Fruit fly (Drosophila melanogaster) whole organism, embryonic: Measurements from ENCODE around the gene CG42674.
A peak's percentile ranks its signal among the peaks of the same experiment; 100 is the strongest.

Source experiments
- ATbp ChIP-seq: fragments of 200-800 bp; sonication (Bioruptor generic); optimal IDR thresholded peaks from 2 replicates; lab custom pipeline; 2017; ENCODE audit warnings: missing biosample characterization, mild to moderate bottlenecking, missing genetic modification characterization, missing genetic modification reagents
- Abd-B ChIP-seq: fragments of 200-800 bp; sonication (Bioruptor generic); optimal IDR thresholded peaks from 2 replicates; lab custom pipeline; 2018; ENCODE audit warnings: missing biosample characterization, mild to moderate bottlenecking, missing genetic modification characterization, moderate library complexity
- CG10979 ChIP-seq: fragments of 200-800 bp; sonication (Bioruptor generic); optimal IDR thresholded peaks from 2 replicates; lab custom pipeline; 2018; ENCODE audit warnings: missing biosample characterization, mild to moderate bottlenecking, missing genetic modification characterization, moderate library complexity
- CG11085 ChIP-seq: fragments of 200-800 bp; sonication (Bioruptor generic); IDR thresholded peaks from 2 replicates; pipeline ENCODE4 v1.3.6; 2022; ENCODE audit warnings: missing biosample characterization, missing genetic modification characterization
- CG12769 ChIP-seq: fragments of 200-800 bp; sonication (Bioruptor generic); optimal IDR thresholded peaks from 2 replicates; lab custom pipeline; 2019; ENCODE audit warnings: missing biosample characterization, mild to moderate bottlenecking, missing genetic modification characterization, moderate library complexity
- CG16779 ChIP-seq: fragments of 200-800 bp; sonication (Bioruptor generic); IDR thresholded peaks from 2 replicates; pipeline ENCODE4 v1.3.6; 2022; ENCODE audit warnings: missing biosample characterization, missing genetic modification characterization
- CG17568 ChIP-seq: fragments of 200-800 bp; sonication (Bioruptor generic); optimal IDR thresholded peaks from 2 replicates; lab custom pipeline; 2018; ENCODE audit warnings: missing biosample characterization, mild to moderate bottlenecking, missing genetic modification characterization, moderate library complexity
- CG2129 ChIP-seq: fragments of 200-800 bp; sonication (Bioruptor generic); IDR thresholded peaks from 2 replicates; pipeline ENCODE4 v1.3.6; 2022; ENCODE audit warnings: missing biosample characterization, missing genetic modification characterization; ENCODE audit not compliant: partially characterized antibody
- CG2678 ChIP-seq: fragments of 200-800 bp; sonication (Bioruptor generic); optimal IDR thresholded peaks from 3 replicates; lab custom pipeline; 2019; ENCODE audit warnings: missing biosample characterization, mild to moderate bottlenecking, missing genetic modification characterization, moderate library complexity
- CG2875 ChIP-seq: fragments of 200-800 bp; sonication (Bioruptor generic); optimal IDR thresholded peaks from 2 replicates; lab custom pipeline; 2017; ENCODE audit warnings: missing biosample characterization, mild to moderate bottlenecking, missing genetic modification characterization, missing genetic modification reagents
- CG3407 ChIP-seq: fragments of 200-800 bp; sonication (Bioruptor generic); optimal IDR thresholded peaks from 2 replicates; lab custom pipeline; 2018; ENCODE audit warnings: missing biosample characterization, mild to moderate bottlenecking, missing genetic modification characterization
- CG4282 ChIP-seq: fragments of 200-800 bp; sonication (Bioruptor generic); optimal IDR thresholded peaks from 2 replicates; lab custom pipeline; 2016; ENCODE audit warnings: missing biosample characterization, missing genetic modification characterization
- CG4328 ChIP-seq: fragments of 200-800 bp; sonication (Bioruptor generic); optimal IDR thresholded peaks from 3 replicates; lab custom pipeline; 2017; ENCODE audit warnings: missing biosample characterization, missing genetic modification reagents, missing genetic modification characterization
- CG4854 ChIP-seq: fragments of 200-800 bp; sonication (Bioruptor generic); optimal IDR thresholded peaks from 2 replicates; lab custom pipeline; 2016; ENCODE audit warnings: missing biosample characterization, missing genetic modification characterization, inconsistent platforms
- CG6272 ChIP-seq: fragments of 200-800 bp; sonication (Bioruptor generic); IDR thresholded peaks from 2 replicates; pipeline ENCODE4 v1.3.6; 2022; ENCODE audit warnings: missing biosample characterization, missing genetic modification characterization
- CG6854 ChIP-seq: fragments of 200-800 bp; sonication (Bioruptor generic); optimal IDR thresholded peaks from 3 replicates; lab custom pipeline; 2017; ENCODE audit warnings: missing biosample characterization, mild to moderate bottlenecking, missing genetic modification characterization
- CG8478 ChIP-seq: fragments of >200 bp; optimal IDR thresholded peaks from 2 replicates; lab custom pipeline; 2018
- CG9437 ChIP-seq: fragments of 200-800 bp; sonication (Bioruptor generic); optimal IDR thresholded peaks from 2 replicates; lab custom pipeline; 2018; ENCODE audit warnings: missing biosample characterization, mild to moderate bottlenecking, missing genetic modification characterization
- Dad ChIP-seq: fragments of 200-800 bp; sonication (Bioruptor generic); optimal IDR thresholded peaks from 3 replicates; lab custom pipeline; 2016; ENCODE audit warnings: missing biosample characterization, missing genetic modification characterization
- Dfd ChIP-seq, 2 experiments: fragments of >200 bp; optimal IDR thresholded peaks; 2 replicates each; lab custom pipeline; 2017; ENCODE audit warnings: missing biosample characterization in 2 of 2, missing genetic modification characterization in 2 of 2
- Dp ChIP-seq: fragments of 200-800 bp; sonication (Bioruptor generic); optimal IDR thresholded peaks from 2 replicates; lab custom pipeline; 2018; ENCODE audit warnings: missing biosample characterization, mild to moderate bottlenecking, missing genetic modification characterization, moderate library complexity
- Eip74EF ChIP-seq, 2 experiments: fragments of 200-800 bp in 1 of 2; fragments of >200 bp in 1 of 2; sonication (Bioruptor generic) in 1 of 2; optimal IDR thresholded peaks; 2 replicates each; lab custom pipeline; 2017 to 2019; ENCODE audit warnings: missing biosample characterization in 2 of 2, missing genetic modification characterization in 2 of 2, mild to moderate bottlenecking in 1 of 2, moderate library complexity in 1 of 2
- Fer1 ChIP-seq: fragments of 200-800 bp; sonication (Bioruptor generic); optimal IDR thresholded peaks from 2 replicates; lab custom pipeline; 2017; ENCODE audit warnings: missing biosample characterization, mild to moderate bottlenecking, missing genetic modification characterization
- HLH3B ChIP-seq: fragments of 200-800 bp; sonication (Bioruptor generic); IDR thresholded peaks from 2 replicates; pipeline ENCODE4 v1.3.6; 2022; ENCODE audit warnings: missing biosample characterization, missing genetic modification characterization
- Hr3 ChIP-seq: fragments of 200-800 bp; sonication (Bioruptor generic); optimal IDR thresholded peaks from 3 replicates; lab custom pipeline; 2016; ENCODE audit warnings: missing biosample characterization, missing genetic modification characterization
- Max ChIP-seq: fragments of 200-800 bp; sonication (Bioruptor generic); optimal IDR thresholded peaks from 2 replicates; lab custom pipeline; 2016; ENCODE audit warnings: missing biosample characterization, mild to moderate bottlenecking, missing genetic modification characterization
- Nf-YA ChIP-seq: fragments of 200-800 bp; sonication (Bioruptor generic); IDR thresholded peaks from 2 replicates; pipeline ENCODE4 v1.3.6; 2022; ENCODE audit warnings: missing biosample characterization, missing genetic modification characterization
- Ssrp ChIP-seq: fragments of 200-800 bp; sonication (Bioruptor generic); optimal IDR thresholded peaks from 2 replicates; lab custom pipeline; 2018; ENCODE audit warnings: missing biosample characterization, mild to moderate bottlenecking, missing genetic modification characterization, moderate library complexity
- Trl ChIP-seq, 3 experiments: fragments of >200 bp in 2 of 3; fragments of 200-800 bp in 1 of 3; sonication (Bioruptor generic) in 1 of 3; optimal IDR thresholded peaks; 2 replicates in 1 of 3; 3 replicates in 2 of 3; lab custom pipeline; 2016 to 2017; ENCODE audit warnings: missing biosample characterization in 1 of 3, missing genetic modification characterization in 1 of 3
- ara ChIP-seq: fragments of 200-800 bp; sonication (Bioruptor generic); IDR thresholded peaks from 2 replicates; pipeline ENCODE4 v1.3.6; 2022; ENCODE audit warnings: missing biosample characterization, missing genetic modification characterization
- bowl ChIP-seq: fragments of 200-800 bp; sonication (Bioruptor generic); IDR thresholded peaks from 2 replicates; pipeline ENCODE4 v1.3.6; 2022; ENCODE audit warnings: missing biosample characterization, missing genetic modification characterization
- bsh ChIP-seq, 2 experiments: fragments of 200-800 bp; sonication (Bioruptor generic); optimal IDR thresholded peaks; 2 replicates each; lab custom pipeline; 2017 to 2018; ENCODE audit warnings: mild to moderate bottlenecking in 2 of 2, missing biosample characterization in 2 of 2, missing genetic modification characterization in 2 of 2, moderate library complexity in 1 of 2
- ci ChIP-seq: fragments of 200-800 bp; sonication (Bioruptor generic); IDR thresholded peaks from 3 replicates; pipeline ENCODE4 v1.3.6; 2022; ENCODE audit warnings: missing biosample characterization, missing genetic modification characterization
- esg ChIP-seq: fragments of 200-800 bp; sonication (Bioruptor generic); conservative IDR thresholded peaks from 2 replicates; pipeline ENCODE4 v1.3.6; 2022; ENCODE audit warnings: missing biosample characterization, missing genetic modification characterization
- fru ChIP-seq: fragments of >200 bp; optimal IDR thresholded peaks from 2 replicates; lab custom pipeline; 2017
- luna ChIP-seq: fragments of 200-800 bp; sonication (Bioruptor generic); optimal IDR thresholded peaks from 2 replicates; lab custom pipeline; 2016; ENCODE audit warnings: missing biosample characterization, missing genetic modification characterization
- mam ChIP-seq: fragments of 200-800 bp; sonication (Bioruptor generic); optimal IDR thresholded peaks from 3 replicates; lab custom pipeline; 2016; ENCODE audit warnings: missing biosample characterization, missing genetic modification characterization
- odd ChIP-seq: fragments of 200-800 bp; sonication (Bioruptor generic); optimal IDR thresholded peaks from 2 replicates; lab custom pipeline; 2017; ENCODE audit warnings: missing biosample characterization, mild to moderate bottlenecking, missing genetic modification characterization
- pb ChIP-seq: fragments of 200-800 bp; sonication (Bioruptor generic); optimal IDR thresholded peaks from 3 replicates; lab custom pipeline; 2016; ENCODE audit warnings: missing biosample characterization, missing genetic modification characterization
- pita ChIP-seq: fragments of 200-800 bp; sonication (Bioruptor generic); optimal IDR thresholded peaks from 2 replicates; lab custom pipeline; 2017; ENCODE audit warnings: missing biosample characterization, mild to moderate bottlenecking, missing genetic modification characterization
- run ChIP-seq: fragments of 200-800 bp; sonication (Bioruptor generic); optimal IDR thresholded peaks from 3 replicates; lab custom pipeline; 2018; ENCODE audit warnings: missing biosample characterization, mild to moderate bottlenecking, missing genetic modification characterization
- stc ChIP-seq: fragments of 200-800 bp; sonication (Bioruptor generic); IDR thresholded peaks from 2 replicates; pipeline ENCODE4 v1.3.6; 2022; ENCODE audit warnings: missing biosample characterization, missing genetic modification characterization
- tin ChIP-seq: fragments of 200-800 bp; sonication (Bioruptor generic); optimal IDR thresholded peaks from 3 replicates; lab custom pipeline; 2016; ENCODE audit warnings: missing biosample characterization, missing genetic modification characterization
- tll ChIP-seq, 2 experiments: fragments of 200-800 bp in 1 of 2; fragments of >200 bp in 1 of 2; sonication (Bioruptor generic) in 1 of 2; optimal IDR thresholded peaks; 2 replicates each; lab custom pipeline; 2017 to 2019; ENCODE audit warnings: missing biosample characterization in 2 of 2, missing genetic modification characterization in 2 of 2, mild to moderate bottlenecking in 1 of 2, moderate library complexity in 1 of 2
- trem ChIP-seq: fragments of 200-800 bp; optimal IDR thresholded peaks from 3 replicates; lab custom pipeline; 2019; ENCODE audit warnings: missing biosample characterization, mild to moderate bottlenecking, missing genetic modification characterization, moderate library complexity
- z ChIP-seq: fragments of 200-800 bp; sonication (Bioruptor generic); IDR thresholded peaks from 3 replicates; pipeline ENCODE4 v1.3.6; 2022; ENCODE audit warnings: missing biosample characterization, missing genetic modification characterization
- zfh2 ChIP-seq: fragments of 200-800 bp; sonication (Bioruptor generic); optimal IDR thresholded peaks from 2 replicates; lab custom pipeline; 2016; ENCODE audit warnings: missing biosample characterization, missing genetic modification characterization

Gene CG42674

DNA sequence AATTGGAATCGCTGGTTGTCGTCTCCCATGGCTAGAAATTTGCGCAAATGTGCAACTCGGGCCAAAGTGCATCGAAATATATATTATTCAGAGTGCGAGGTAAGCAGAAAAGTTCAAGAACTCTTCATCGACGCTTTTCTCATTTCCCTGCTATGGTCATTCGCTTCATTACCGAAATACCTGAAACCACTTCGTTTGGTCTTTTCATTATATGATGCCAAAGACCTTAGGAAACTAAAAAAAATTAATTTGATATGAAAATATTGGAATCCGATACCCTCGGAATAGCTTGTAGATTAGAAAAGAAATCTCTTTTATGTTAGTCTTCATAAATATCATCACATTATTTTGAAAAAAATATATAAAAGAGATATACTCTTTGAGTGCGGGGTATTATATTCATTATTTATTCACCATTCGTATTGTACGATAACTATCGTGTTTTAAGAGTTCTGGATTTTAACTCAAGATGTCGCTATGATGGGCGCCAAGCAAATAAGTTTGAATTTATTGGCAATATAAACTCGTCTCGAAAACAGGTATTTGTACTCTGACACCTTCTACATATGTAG lies 85.2 kb downstream of the CG42674 start, which contains the start of gene CG14187 (continued):
- TF ChIP-seq CG16779: no peak
- TF ChIP-seq CG3407: no peak
- no peak for TF ChIP-seq Trl (optimal IDR thresholded peaks at IDR 0.05; lab: Kevin White, UChicago)
- no peak for TF ChIP-seq Trl (GFP tag; optimal IDR thresholded peaks at IDR 0.05; lab: Kevin White, UChicago)
- TF ChIP-seq CG12769 (tag; lab: Kevin White, UChicago): no peak
- no peak for TF ChIP-seq fru
- TF ChIP-seq pita (GFP tag; lab: Kevin White, UChicago): no peak
- no peak for TF ChIP-seq CG4854 (GFP tag; lab: Kevin White, UChicago)
- TF ChIP-seq stc (GFP tag; lab: Robert Waterston, UW): no peak
- no peak for TF ChIP-seq CG2875
- TF ChIP-seq odd: no peak
- no peak for TF ChIP-seq CG4328 (GFP tag; lab: Kevin White, UChicago)
- TF ChIP-seq Ssrp (tag; lab: Kevin White, UChicago): no peak
- no peak for TF ChIP-seq Eip74EF (GFP tag; optimal IDR thresholded peaks at IDR 0.05; lab: Kevin White, UChicago)
- TF ChIP-seq Dp (GFP tag; lab: Kevin White, UChicago): peak; percentile 74
- TF ChIP-seq run (tag; lab: Kevin White, UChicago): no peak
- peak in 1 of 2 experiments; percentile 36 for TF ChIP-seq bsh (GFP tag; optimal IDR thresholded peaks at IDR 0.05; lab: Kevin White, UChicago)
- TF ChIP-seq zfh2: no peak
- no peak for TF ChIP-seq Max
- no peak for TF ChIP-seq CG6272 (GFP tag; lab: Robert Waterston, UW)
- no peak for TF ChIP-seq tin (GFP tag; lab: Kevin White, UChicago)
- TF ChIP-seq luna (GFP tag; lab: Kevin White, UChicago): no peak
- no peak for TF ChIP-seq CG2129
- TF ChIP-seq CG17568 (GFP tag; lab: Kevin White, UChicago): no peak
- TF ChIP-seq Nf-YA (GFP tag; lab: Robert Waterston, UW): no peak
- TF ChIP-seq z (GFP tag; lab: Robert Waterston, UW): no peak
- no peak for TF ChIP-seq CG4282
- TF ChIP-seq CG11085 (GFP tag; lab: Robert Waterston, UW): no peak
- TF ChIP-seq CG6854 (GFP tag; lab: Kevin White, UChicago): no peak
- TF ChIP-seq CG9437 (GFP tag; lab: Kevin White, UChicago): no peak
- TF ChIP-seq Hr3: no peak
- TF ChIP-seq pb: no peak
- no peak for TF ChIP-seq ara (GFP tag; lab: Robert Waterston, UW)
- TF ChIP-seq Fer1 (GFP tag; lab: Kevin White, UChicago): no peak
- TF ChIP-seq ATbp (GFP tag; lab: Kevin White, UChicago): no peak
- no peak for TF ChIP-seq tll (GFP tag; optimal IDR thresholded peaks at IDR 0.05; lab: Kevin White, UChicago)
- TF ChIP-seq mam (GFP tag; lab: Kevin White, UChicago): no peak
- no peak for TF ChIP-seq CG2678
- no peak for TF ChIP-seq esg
- no peak for TF ChIP-seq Abd-B (GFP tag; lab: Kevin White, UChicago)
- no peak for TF ChIP-seq Dad
- TF ChIP-seq bowl (GFP tag; lab: Robert Waterston, UW): no peak
- no peak for TF ChIP-seq CG10979 (tag; lab: Kevin White, UChicago)
- no peak for TF ChIP-seq HLH3B (GFP tag; lab: Robert Waterston, UW)
- no peak for TF ChIP-seq CG8478 (lab: Kevin White, UChicago)
- TF ChIP-seq Dfd (GFP tag; optimal IDR thresholded peaks at IDR 0.05; lab: Kevin White, UChicago): no peak
- TF ChIP-seq trem: no peak
- peak; percentile 38; the same call in 1 of the 3 replicates for TF ChIP-seq ci (GFP tag; lab: Robert Waterston, UW)
